Fruit fly (Drosophila melanogaster): ENCODE data around the gene rut.

The rut gene

DNA sequence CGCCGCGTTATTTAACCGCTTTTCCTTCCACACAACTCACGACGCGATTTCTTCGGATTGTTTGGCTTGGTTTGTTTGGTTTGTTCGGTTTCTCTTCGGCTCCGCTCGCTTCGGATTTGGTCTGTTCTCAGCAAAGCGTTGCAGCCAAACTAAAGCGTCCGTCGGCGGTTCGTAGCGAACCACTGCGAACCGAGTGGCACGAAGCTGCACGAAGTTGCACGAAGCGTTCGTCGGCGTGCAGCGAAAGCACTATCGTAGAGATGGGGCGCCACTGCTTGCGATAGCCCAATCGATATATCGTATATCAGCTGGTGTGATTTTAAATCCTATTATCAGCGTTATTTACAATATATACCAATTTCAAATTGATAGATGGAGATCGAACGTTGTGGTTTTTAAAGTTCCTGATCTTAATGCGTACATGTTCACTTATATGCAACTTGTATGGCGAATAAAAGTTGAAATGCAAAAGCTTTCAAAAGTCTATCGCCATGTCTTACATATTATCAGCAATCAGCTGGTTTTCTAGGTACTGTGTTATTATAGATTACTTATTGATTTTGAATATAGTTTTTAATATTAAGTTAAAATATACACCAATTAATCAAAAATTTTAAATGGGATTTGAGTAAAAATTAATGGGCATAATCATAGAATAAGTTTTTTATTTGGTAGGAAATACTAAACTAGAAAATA, at the start of gene rut:
rut (minus strand) TSS at position 152 of the 696 bp plus-strand sequence.
- TF ChIP-seq CG17801 (GFP tag; optimal IDR thresholded peaks at IDR 0.05; ENCODE audit: partially characterized antibody): no peak

DNA sequence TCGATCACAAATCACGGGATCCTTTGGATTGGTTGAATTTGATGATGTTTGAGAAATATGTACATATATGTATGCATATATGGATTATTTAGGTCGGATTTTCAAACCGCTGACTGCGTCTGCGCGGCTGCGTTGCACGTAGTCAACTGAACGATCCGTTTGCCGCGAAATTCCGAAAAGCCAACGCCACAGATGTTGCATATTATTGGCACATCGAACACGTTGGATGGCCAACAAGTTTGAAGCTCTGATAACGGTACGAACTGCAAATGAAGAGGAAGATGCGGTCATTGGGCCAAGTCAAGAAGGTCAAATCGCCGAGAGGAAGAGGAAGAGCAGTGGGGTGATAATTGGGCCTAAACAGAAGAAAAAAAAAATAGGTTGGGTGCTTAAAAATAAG, 45.2 kb upstream of the rut start, which contains the start of gene CG9518:
CG9518 (minus strand) TSS at position 154 of the 400 bp plus-strand sequence.
- no peak for TF ChIP-seq CG17801 (GFP tag; optimal IDR thresholded peaks at IDR 0.05; ENCODE audit: partially characterized antibody)

DNA sequence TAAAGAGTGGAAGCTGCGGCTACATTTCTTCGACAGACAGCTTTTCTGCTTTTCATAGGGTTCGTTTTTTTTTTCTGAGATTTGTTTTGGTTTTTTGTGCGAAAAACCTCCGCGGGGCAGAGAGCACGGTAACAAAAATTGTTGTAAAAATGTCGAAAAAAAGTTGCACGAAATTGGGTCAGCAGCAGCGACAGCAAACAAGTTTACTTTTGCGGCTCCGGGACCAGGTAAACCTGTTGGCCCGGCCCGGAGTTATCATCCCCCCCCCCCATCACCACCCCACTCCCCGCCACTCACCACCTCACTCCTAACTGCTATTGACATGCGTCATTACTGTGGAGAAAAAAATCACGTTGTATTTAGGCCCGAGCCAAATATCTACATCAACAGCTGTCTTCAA, 42.5 kb upstream of the rut start:
- no peak for TF ChIP-seq CG17801 (GFP tag; optimal IDR thresholded peaks at IDR 0.05; ENCODE audit: partially characterized antibody)

DNA sequence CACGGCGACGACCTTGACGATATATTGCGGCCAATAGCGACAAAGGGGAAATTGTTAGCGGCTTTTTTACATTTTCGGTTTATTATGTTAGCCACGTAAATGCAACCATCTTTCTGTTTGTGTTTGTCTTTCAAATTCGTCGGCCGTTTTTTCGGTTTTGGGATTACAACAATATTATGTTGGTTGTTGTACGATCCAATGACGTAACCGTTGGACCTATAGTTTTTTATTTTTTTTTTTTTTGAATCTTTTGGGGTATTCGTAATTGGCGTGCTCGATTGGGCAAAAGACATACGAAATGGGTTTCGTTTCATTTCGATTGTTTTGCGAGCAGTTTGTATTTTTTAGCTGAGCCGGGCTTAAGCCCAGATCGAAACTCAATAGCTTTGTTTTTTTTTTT, 41.0 kb upstream of the rut start:
- no peak for TF ChIP-seq CG17801 (GFP tag; optimal IDR thresholded peaks at IDR 0.05; ENCODE audit: partially characterized antibody)

DNA sequence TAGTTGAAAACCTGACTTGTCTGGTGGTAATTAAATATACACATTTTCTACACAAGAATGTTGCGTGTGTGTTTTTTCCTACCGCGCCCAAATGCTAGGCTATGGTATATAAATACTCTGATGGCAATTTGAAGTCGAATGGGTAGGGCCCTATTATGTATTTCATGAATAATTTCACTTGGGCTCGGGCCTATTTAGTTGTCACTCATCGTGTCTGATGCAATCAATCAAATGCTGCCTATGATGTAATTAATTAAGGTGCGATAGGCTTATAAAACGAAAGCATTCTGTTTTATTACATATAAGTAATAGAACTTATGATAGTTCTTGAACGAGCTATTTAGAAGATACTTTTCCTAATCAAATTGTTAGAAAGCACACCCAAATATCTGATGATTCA, 36.6 kb upstream of the rut start:
- TF ChIP-seq CG17801 (GFP tag; optimal IDR thresholded peaks at IDR 0.05; ENCODE audit: partially characterized antibody): no peak

DNA sequence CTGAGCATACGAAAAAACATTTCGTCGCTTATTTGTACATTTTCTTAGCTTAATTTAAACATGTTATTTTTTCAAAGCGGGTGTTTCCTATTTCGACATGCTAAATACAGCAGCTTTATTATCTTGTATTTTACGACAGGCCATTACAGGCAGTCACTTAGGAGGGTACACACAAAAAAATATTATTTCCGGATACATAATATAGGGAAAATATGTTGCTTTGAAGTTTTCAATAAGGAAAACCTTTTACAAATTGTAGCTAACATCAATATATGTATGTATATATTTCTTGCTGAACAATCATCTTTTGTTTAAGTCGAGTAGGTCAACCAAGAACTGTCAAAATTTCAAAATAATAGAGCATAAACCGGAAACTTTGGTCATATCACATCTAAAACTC, 33.1 kb upstream of the rut start, which contains the start of gene CG46399:
CG46399 (plus strand) TSS at position 301 of the 400 bp plus-strand sequence.
- TF ChIP-seq CG17801 (GFP tag; optimal IDR thresholded peaks at IDR 0.05; ENCODE audit: partially characterized antibody): no peak

DNA sequence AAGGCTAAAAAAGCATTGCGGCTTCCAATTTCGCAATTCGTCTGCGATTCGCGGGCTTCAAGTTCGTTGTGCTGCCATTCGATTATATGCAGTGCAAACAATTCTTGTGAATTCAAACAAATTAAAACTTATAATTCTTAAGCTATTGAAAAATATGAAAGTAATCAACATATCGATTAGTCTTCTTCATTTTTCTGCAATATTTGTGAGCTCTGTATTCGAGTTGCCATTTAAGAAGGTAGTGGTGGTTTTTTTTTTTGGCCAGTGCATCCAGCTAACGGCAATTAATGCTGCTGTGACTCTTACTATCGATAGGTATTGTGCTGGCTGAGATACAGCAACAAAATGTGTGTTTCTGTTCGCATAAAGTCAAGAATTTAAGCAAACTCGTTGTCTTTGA, 32.0 kb upstream of the rut start:
- no peak for TF ChIP-seq CG17801 (GFP tag; optimal IDR thresholded peaks at IDR 0.05; ENCODE audit: partially characterized antibody)

DNA sequence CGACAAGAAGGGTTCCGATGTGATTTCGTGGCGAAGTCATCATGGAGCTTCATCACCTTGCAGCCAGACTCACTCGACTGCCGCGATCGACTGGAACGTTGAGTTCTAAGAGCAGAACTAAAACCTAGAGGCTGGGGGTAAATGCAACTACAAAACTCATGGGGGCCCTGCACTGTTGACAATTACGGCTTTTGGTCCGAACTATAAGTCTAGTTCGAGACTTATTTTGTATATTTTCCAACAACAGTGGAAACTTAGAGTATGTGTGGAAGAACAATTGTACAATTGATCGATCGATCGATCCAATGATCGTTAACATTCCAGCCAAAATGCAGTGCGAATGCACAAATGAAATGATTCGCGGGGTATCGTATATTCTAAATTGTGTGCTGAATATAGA, 30.4 kb upstream of the rut start, which contains the start of gene CG9519:
CG9519 (minus strand) TSS at position 101 of the 400 bp plus-strand sequence.
- TF ChIP-seq CG17801 (GFP tag; optimal IDR thresholded peaks at IDR 0.05; ENCODE audit: partially characterized antibody): no peak

DNA sequence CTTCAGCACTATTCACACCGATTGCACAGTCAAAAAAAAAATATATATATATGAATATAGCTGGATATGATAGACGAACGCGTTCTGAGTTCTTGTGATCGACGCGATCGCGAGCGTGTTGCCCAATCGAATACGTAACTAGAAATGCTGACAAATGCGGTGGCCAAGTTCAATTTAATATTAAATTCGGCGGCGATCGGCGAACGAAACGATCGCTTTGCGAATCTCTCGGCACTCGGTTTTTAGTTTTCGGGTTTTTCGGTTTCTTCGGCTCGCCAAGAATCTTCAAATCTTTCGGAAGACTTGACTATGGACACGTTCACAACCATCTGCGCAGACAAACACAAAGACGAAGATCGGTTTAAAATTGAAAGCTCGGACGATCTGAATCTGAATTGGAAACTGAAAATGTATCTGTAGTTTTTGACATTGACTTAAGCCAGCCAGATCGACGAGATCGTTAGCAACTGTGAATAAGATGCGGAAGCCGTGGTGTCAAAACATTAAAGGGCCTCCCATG, 27.3 kb upstream of the rut start, which contains the start of gene CG9521:
CG9521 (minus strand) TSS at position 117 of the 520 bp plus-strand sequence.
- no peak for TF ChIP-seq CG17801 (GFP tag; optimal IDR thresholded peaks at IDR 0.05; ENCODE audit: partially characterized antibody)

DNA sequence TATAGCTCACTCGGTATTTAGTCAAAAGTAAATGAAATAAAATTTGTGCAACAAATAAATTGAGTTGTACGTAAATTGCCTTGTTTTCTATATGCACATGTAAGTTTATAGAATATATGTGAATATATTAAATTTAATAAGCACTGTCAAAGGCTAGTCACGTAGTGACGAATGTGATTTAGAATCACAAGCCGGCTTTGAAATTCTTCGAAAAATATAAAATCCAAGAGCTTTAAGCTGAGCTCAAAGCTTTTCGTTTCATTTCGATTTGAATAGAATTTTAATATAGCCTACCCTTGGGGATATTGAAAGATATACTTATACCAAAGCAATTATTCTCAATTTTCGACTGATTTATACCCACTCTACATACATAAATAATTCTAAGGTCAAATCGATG, 24.2 kb upstream of the rut start:
- no peak for TF ChIP-seq CG17801 (GFP tag; optimal IDR thresholded peaks at IDR 0.05; ENCODE audit: partially characterized antibody)

DNA sequence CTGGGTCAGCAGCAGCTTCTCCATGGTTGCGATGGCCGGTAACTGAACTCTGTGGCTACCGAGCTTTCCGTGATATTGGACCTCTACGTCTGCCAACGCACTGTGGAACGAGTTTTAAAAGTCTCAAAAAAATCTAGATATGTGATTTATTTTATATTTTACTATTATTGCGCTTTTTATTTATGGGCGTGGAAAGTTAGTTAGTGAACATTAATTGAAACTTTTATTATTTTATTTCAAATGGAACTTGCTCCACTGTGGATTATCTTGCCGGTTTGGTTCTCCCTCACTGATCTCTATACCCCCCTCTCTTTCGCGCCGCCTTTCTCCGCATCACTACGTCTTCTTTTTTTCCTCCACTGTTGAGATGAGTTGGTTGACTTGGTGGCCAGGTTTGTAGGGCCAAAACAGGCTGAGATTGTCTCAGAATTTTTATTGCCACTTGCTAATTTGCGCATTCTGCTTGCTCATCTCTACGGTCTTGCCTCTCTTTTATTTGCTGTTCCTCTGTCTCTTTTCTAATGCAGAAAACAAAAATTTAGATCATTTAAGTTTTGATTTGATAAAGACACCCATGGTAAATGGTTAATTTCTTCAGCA, 23.0 kb upstream of the rut start, which contains the start of gene CG9522:
CG9522 (minus strand) TSS at position 54 of the 600 bp plus-strand sequence.
- TF ChIP-seq CG17801 (GFP tag; optimal IDR thresholded peaks at IDR 0.05; ENCODE audit: partially characterized antibody): no peak

DNA sequence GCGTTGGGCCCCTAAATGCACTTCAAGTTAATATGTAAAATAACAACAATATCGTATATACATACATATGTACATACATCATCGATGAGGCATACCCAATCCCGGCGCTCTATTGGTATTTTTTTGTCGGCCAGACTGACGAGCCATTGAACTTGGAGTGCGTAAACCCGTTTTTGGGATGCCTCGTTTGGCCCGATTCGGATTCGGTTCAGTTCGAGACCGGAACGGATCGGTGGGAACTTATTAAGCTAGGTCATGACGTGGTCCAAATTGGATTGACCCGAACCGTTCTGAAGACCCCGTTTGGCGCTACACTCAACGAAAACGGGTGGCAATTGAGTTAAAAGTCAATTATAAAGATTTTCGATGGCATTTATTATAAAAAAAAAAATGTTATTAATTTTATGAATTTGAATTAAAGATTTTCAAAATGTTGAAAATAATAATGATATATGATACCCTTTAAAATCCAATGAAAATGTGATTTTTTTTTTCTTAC, 20.3 kb upstream of the rut start:
- TF ChIP-seq CG17801 (GFP tag; optimal IDR thresholded peaks at IDR 0.05; ENCODE audit: partially characterized antibody): no peak

DNA sequence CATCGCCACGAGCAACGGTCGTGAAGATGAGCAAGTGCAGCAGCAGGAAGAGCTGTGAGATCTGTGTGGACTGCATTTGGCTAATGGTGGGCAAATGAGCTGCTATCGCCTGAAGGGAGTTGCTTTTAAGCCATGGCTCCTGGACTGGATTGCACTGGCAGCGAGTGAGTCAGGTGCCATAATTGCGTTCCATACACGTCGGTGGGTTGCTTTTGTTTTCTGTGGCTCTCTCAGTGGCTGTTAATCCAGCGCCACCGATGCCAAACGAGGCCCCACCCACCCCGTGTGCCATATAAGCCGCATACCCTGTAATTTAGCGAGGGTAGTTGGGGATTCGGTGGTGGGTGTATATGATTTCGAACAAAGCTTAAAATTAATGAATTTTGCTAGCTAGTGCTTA, 18.8 kb upstream of the rut start, which contains the start of gene CG12539:
CG12539 (minus strand) TSS at position 101 of the 400 bp plus-strand sequence.
- TF ChIP-seq CG17801 (GFP tag; optimal IDR thresholded peaks at IDR 0.05; ENCODE audit: partially characterized antibody): no peak

DNA sequence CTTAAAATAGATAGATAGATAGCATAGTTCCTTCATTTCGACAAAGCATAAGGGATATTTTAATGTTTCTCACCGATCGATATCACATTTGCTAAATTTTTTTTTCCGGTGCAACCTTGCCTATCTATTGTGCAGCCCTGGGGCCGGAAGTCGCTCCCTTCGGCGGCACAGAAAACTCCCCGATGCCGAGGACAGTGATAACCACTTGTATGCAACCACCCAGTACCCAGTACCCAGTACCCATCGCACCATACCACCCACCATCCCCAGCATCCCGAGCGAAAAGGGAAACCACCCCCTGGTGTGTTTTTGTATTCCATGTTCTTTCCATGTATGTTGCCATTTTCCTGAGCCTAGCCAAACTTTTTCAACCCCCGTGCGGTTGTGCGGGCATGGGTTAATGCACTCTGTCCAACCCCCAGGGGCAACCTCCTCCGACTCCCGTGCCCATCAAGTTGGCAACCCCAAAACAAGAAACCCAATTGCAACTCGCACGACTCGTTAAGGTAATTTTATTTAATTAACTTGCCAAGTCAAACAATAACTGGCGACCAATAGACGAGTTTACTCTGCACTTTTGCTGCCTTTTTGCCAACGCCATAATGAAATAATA, 16.1 kb upstream of the rut start:
- TF ChIP-seq CG17801 (GFP tag; optimal IDR thresholded peaks at IDR 0.05; ENCODE audit: partially characterized antibody): no peak

DNA sequence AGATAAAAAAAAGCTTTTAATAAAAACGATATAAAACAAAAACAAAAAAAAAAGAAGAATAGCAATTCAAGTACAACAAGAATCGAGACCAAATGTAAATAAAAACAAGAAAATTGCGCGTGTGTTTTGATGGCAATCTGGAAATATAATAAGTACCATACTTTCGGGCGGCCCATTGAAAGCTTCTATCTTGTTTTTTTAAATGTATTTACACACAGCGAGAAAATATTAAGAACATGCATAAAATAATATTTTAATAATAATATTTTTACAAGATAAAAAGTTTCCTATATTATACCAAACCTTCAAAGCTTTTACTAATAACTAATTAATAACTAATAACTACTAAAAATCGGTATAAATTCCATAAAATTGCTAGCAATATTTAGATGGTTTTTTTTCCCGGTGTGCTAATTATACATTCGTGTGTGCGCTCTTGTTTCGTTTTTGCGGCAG, 14.6 kb upstream of the rut start:
- peak; percentile 87 for TF ChIP-seq CG17801 (GFP tag; optimal IDR thresholded peaks at IDR 0.05; ENCODE audit: partially characterized antibody)
